Worm (Caenorhabditis elegans) whole organism, L3 larva: ENCODE data around the gene F38G1.3.

Experiments
- ZK546.5 ChIP-seq: sonication (generic microtip); optimal IDR thresholded peaks from 2 replicates; lab custom pipeline; 2017; ENCODE audit warnings: missing biosample characterization, missing genetic modification characterization
- ama-1 ChIP-seq: fragments of 150-350 bp; optimal IDR thresholded peaks from 2 replicates; lab custom pipeline; 2018
- elt-1 ChIP-seq: fragments of 150-350 bp; optimal IDR thresholded peaks from 2 replicates; lab custom pipeline; 2014; ENCODE audit warnings: missing biosample characterization, missing genetic modification characterization
- jun-1 ChIP-seq: fragments of 150-350 bp; optimal IDR thresholded peaks from 2 replicates; lab custom pipeline; 2014; ENCODE audit warnings: missing biosample characterization, missing genetic modification reagents, missing genetic modification characterization
- nhr-237 ChIP-seq: fragments of 150-350 bp; optimal IDR thresholded peaks from 2 replicates; lab custom pipeline; 2014; ENCODE audit warnings: missing biosample characterization, missing genetic modification characterization
- nhr-28 ChIP-seq: fragments of 150-350 bp; optimal IDR thresholded peaks from 2 replicates; lab custom pipeline; 2014; ENCODE audit warnings: missing biosample characterization, missing genetic modification characterization
- nhr-76 ChIP-seq: fragments of 150-350 bp; sonication (generic microtip); optimal IDR thresholded peaks from 5 replicates; lab custom pipeline; 2014; ENCODE audit warnings: missing biosample characterization, missing genetic modification characterization
- pqm-1 ChIP-seq: fragments of 150-350 bp; optimal IDR thresholded peaks from 2 replicates; lab custom pipeline; 2017; ENCODE audit warnings: missing biosample characterization, missing genetic modification characterization, inconsistent platforms
- ztf-11 ChIP-seq: fragments of 150-350 bp; optimal IDR thresholded peaks from 2 replicates; lab custom pipeline; 2014; ENCODE audit warnings: missing biosample characterization, missing genetic modification characterization
- ztf-4 ChIP-seq: fragments of 150-350 bp; optimal IDR thresholded peaks from 2 replicates; lab custom pipeline; 2014; ENCODE audit warnings: missing biosample characterization, missing genetic modification characterization

- TF ChIP-seq nhr-237 (tag; lab: Kevin White, UChicago) = no peak
- TF ChIP-seq ztf-4 = no peak
- no peak for TF ChIP-seq nhr-76 (tag; lab: Kevin White, UChicago)
- no peak for TF ChIP-seq ama-1
- TF ChIP-seq ztf-11 = no peak
- TF ChIP-seq pqm-1 (tag; lab: Kevin White, UChicago) = no peak
- TF ChIP-seq elt-1 (tag; lab: Kevin White, UChicago) = no peak
- peak; percentile 35 for TF ChIP-seq jun-1 (tag; lab: Kevin White, UChicago)
- no peak for TF ChIP-seq nhr-28 (tag; lab: Kevin White, UChicago)
- no peak for TF ChIP-seq ZK546.5 (tag; lab: Kevin White, UChicago)
Measured at ce11 chrX:489635-490105, 13.3 kb downstream of the F38G1.3 start, which contains the start of gene egl-17.
